Fruit fly (Drosophila melanogaster) whole organism, prepupa: ENCODE measurements around the gene CG11694.
A peak's percentile ranks its signal among the peaks of the same experiment; 100 is the strongest.

ENCODE experiments used
- Blimp-1 ChIP-seq: fragments of 200-800 bp; sonication (Bioruptor generic); optimal IDR thresholded peaks from 3 replicates; lab custom pipeline; 2017; ENCODE audit warnings: missing biosample characterization, missing genetic modification characterization, mild to moderate bottlenecking, moderate library complexity, missing genetic modification reagents
- CG11762 ChIP-seq: fragments of 200-800 bp; sonication (Bioruptor generic); optimal IDR thresholded peaks from 3 replicates; lab custom pipeline; 2016; ENCODE audit warnings: missing biosample characterization, missing genetic modification characterization; ENCODE audit not compliant: insufficient read depth
- CG15336 ChIP-seq: fragments of 200-800 bp; sonication (Bioruptor generic); IDR thresholded peaks from 2 replicates; pipeline ENCODE4 v1.3.6; 2022; ENCODE audit warnings: missing biosample characterization, missing genetic modification characterization
- CG1621 ChIP-seq: fragments of 200-800 bp; sonication (Bioruptor generic); optimal IDR thresholded peaks from 3 replicates; lab custom pipeline; 2018; ENCODE audit warnings: missing biosample characterization, mild to moderate bottlenecking, missing genetic modification characterization
- CG16779 ChIP-seq: fragments of 200-800 bp; sonication (Bioruptor generic); optimal IDR thresholded peaks from 3 replicates; lab custom pipeline; 2017; ENCODE audit warnings: missing biosample characterization, mild to moderate bottlenecking, missing genetic modification characterization
- CG3032 ChIP-seq: fragments of 200-800 bp; optimal IDR thresholded peaks from 2 replicates; lab custom pipeline; 2019; ENCODE audit warnings: missing biosample characterization, mild to moderate bottlenecking, missing genetic modification characterization, moderate library complexity
- CG31627 ChIP-seq: fragments of 200-800 bp; sonication (Bioruptor generic); optimal IDR thresholded peaks from 3 replicates; lab custom pipeline; 2016; ENCODE audit warnings: missing biosample characterization, missing genetic modification characterization
- CG32006 ChIP-seq: fragments of 200-800 bp; sonication (Bioruptor generic); optimal IDR thresholded peaks from 3 replicates; lab custom pipeline; 2017; ENCODE audit warnings: missing biosample characterization, mild to moderate bottlenecking, missing genetic modification characterization
- CG34406 ChIP-seq: fragments of 200-800 bp; sonication (Bioruptor generic); optimal IDR thresholded peaks from 3 replicates; lab custom pipeline; 2016; ENCODE audit warnings: missing biosample characterization, missing genetic modification characterization
- CG3919 ChIP-seq: fragments of 200-800 bp; sonication (Bioruptor generic); optimal IDR thresholded peaks from 3 replicates; lab custom pipeline; 2016; ENCODE audit warnings: missing biosample characterization, missing genetic modification characterization
- CG4318 ChIP-seq: fragments of 200-800 bp; sonication (Bioruptor generic); optimal IDR thresholded peaks from 3 replicates; lab custom pipeline; 2017; ENCODE audit warnings: missing biosample characterization, mild to moderate bottlenecking, missing genetic modification characterization
- CG6163 ChIP-seq: fragments of 200-800 bp; sonication (Bioruptor generic); IDR thresholded peaks from 3 replicates; pipeline ENCODE4 v1.3.6; 2022; ENCODE audit warnings: missing biosample characterization, missing genetic modification characterization
- CG6276 ChIP-seq: fragments of 200-800 bp; sonication (Bioruptor generic); optimal IDR thresholded peaks from 2 replicates; lab custom pipeline; 2017; ENCODE audit warnings: missing biosample characterization, mild to moderate bottlenecking, missing genetic modification characterization
- CG6808 ChIP-seq: fragments of 200-800 bp; sonication (Bioruptor generic); optimal IDR thresholded peaks from 3 replicates; lab custom pipeline; 2017; ENCODE audit warnings: missing biosample characterization, missing genetic modification characterization, mild to moderate bottlenecking, moderate library complexity, missing genetic modification reagents
- CG6854 ChIP-seq: fragments of 200-800 bp; sonication (Bioruptor generic); optimal IDR thresholded peaks from 2 replicates; lab custom pipeline; 2017; ENCODE audit warnings: missing biosample characterization, mild to moderate bottlenecking, missing genetic modification characterization
- CG7368 ChIP-seq: fragments of 200-800 bp; sonication (Bioruptor generic); optimal IDR thresholded peaks from 3 replicates; lab custom pipeline; 2016; ENCODE audit warnings: missing biosample characterization, missing genetic modification characterization
- CG8119 ChIP-seq: fragments of 200-800 bp; sonication (Bioruptor generic); IDR thresholded peaks from 3 replicates; pipeline ENCODE4 v1.3.6; 2022; ENCODE audit warnings: missing biosample characterization, missing genetic modification characterization
- CG8319 ChIP-seq: fragments of 200-800 bp; sonication (Bioruptor generic); optimal IDR thresholded peaks from 3 replicates; lab custom pipeline; 2016; ENCODE audit warnings: missing biosample characterization, missing genetic modification characterization
- CG8632 ChIP-seq: fragments of 200-800 bp; sonication (Bioruptor generic); optimal IDR thresholded peaks from 3 replicates; lab custom pipeline; 2016; ENCODE audit warnings: missing biosample characterization, missing genetic modification characterization
- CG9139 ChIP-seq: fragments of 200-800 bp; sonication (Bioruptor generic); optimal IDR thresholded peaks from 3 replicates; lab custom pipeline; 2017; ENCODE audit warnings: missing biosample characterization, mild to moderate bottlenecking, missing genetic modification characterization
- Eip78C ChIP-seq: fragments of 200-800 bp; sonication (Bioruptor generic); peaks from one replicate; lab custom pipeline; 2016; ENCODE audit warnings: missing biosample characterization, missing genetic modification characterization
- Eip93F ChIP-seq: fragments of 200-800 bp; sonication (Bioruptor generic); optimal IDR thresholded peaks from 2 replicates; lab custom pipeline; 2016; ENCODE audit warnings: missing biosample characterization, mild to moderate bottlenecking, missing genetic modification characterization
- Ets21C ChIP-seq: fragments of 200-800 bp; sonication (Bioruptor generic); optimal IDR thresholded peaks from 3 replicates; lab custom pipeline; 2016; ENCODE audit warnings: missing biosample characterization, missing genetic modification characterization
- Ets96B ChIP-seq: fragments of 200-800 bp; optimal IDR thresholded peaks from 2 replicates; lab custom pipeline; 2019; ENCODE audit warnings: missing biosample characterization, mild to moderate bottlenecking, missing genetic modification characterization, moderate library complexity
- Gug ChIP-seq: fragments of 200-800 bp; sonication (Bioruptor generic); IDR thresholded peaks from 2 replicates; pipeline ENCODE4 v1.3.6; 2022; ENCODE audit warnings: missing biosample characterization, missing genetic modification characterization
- Hr38 ChIP-seq: sonication (Bioruptor generic); optimal IDR thresholded peaks from 2 replicates; lab custom pipeline; 2016; ENCODE audit warnings: missing biosample characterization, missing genetic modification characterization
- Hr39 ChIP-seq: fragments of 200-800 bp; sonication (Bioruptor generic); optimal IDR thresholded peaks from 2 replicates; lab custom pipeline; 2016; ENCODE audit warnings: missing biosample characterization, missing genetic modification characterization
- Hr4 ChIP-seq: fragments of 200-800 bp; sonication (Bioruptor generic); optimal IDR thresholded peaks from 3 replicates; lab custom pipeline; 2016; ENCODE audit warnings: missing biosample characterization, missing genetic modification characterization
- Lpt ChIP-seq: fragments of 200-800 bp; sonication (Bioruptor generic); optimal IDR thresholded peaks from 3 replicates; lab custom pipeline; 2016; ENCODE audit warnings: missing biosample characterization, missing genetic modification characterization
- Met ChIP-seq: fragments of 200-800 bp; sonication (Bioruptor generic); optimal IDR thresholded peaks from 3 replicates; lab custom pipeline; 2016; ENCODE audit warnings: missing biosample characterization, missing genetic modification characterization
- Smox ChIP-seq: fragments of 200-800 bp; sonication (Bioruptor generic); optimal IDR thresholded peaks from 3 replicates; lab custom pipeline; 2016; ENCODE audit warnings: missing biosample characterization, missing genetic modification characterization
- Sox102F ChIP-seq: fragments of 200-800 bp; sonication (Bioruptor generic); optimal IDR thresholded peaks from 2 replicates; lab custom pipeline; 2016; ENCODE audit warnings: missing biosample characterization, mild to moderate bottlenecking, missing genetic modification characterization
- Sox14 ChIP-seq: fragments of 200-800 bp; sonication (Bioruptor generic); optimal IDR thresholded peaks from 3 replicates; lab custom pipeline; 2016; ENCODE audit warnings: missing biosample characterization, missing genetic modification characterization
- Sox15 ChIP-seq: fragments of 200-800 bp; sonication (Bioruptor generic); optimal IDR thresholded peaks from 3 replicates; lab custom pipeline; 2016; ENCODE audit warnings: missing biosample characterization, missing genetic modification characterization
- achi ChIP-seq: fragments of 200-800 bp; sonication (Bioruptor generic); optimal IDR thresholded peaks from 3 replicates; lab custom pipeline; 2016; ENCODE audit warnings: missing biosample characterization, missing genetic modification characterization
- dac ChIP-seq: fragments of 200-800 bp; sonication (Bioruptor generic); optimal IDR thresholded peaks from 2 replicates; lab custom pipeline; 2017; ENCODE audit warnings: missing biosample characterization, mild to moderate bottlenecking, missing genetic modification characterization
- dsx ChIP-seq: fragments of 200-800 bp; optimal IDR thresholded peaks from 3 replicates; lab custom pipeline; 2019; ENCODE audit warnings: missing biosample characterization, mild to moderate bottlenecking, missing genetic modification characterization, moderate library complexity; ENCODE audit not compliant: poor library complexity, severe bottlenecking
- eg ChIP-seq: fragments of 200-800 bp; sonication (Bioruptor generic); IDR thresholded peaks from 3 replicates; pipeline ENCODE4 v1.3.6; 2022; ENCODE audit warnings: missing biosample characterization, missing genetic modification characterization
- esn ChIP-seq: fragments of 200-800 bp; sonication (Bioruptor generic); optimal IDR thresholded peaks from 2 replicates; lab custom pipeline; 2016; ENCODE audit warnings: missing biosample characterization, mild to moderate bottlenecking, missing genetic modification characterization, moderate library complexity
- fd85E ChIP-seq: fragments of 200-800 bp; sonication (Bioruptor generic); optimal IDR thresholded peaks from 3 replicates; lab custom pipeline; 2016; ENCODE audit warnings: missing biosample characterization, missing genetic modification characterization
- fkh ChIP-seq: fragments of 200-800 bp; sonication (Bioruptor generic); optimal IDR thresholded peaks from 3 replicates; lab custom pipeline; 2017; ENCODE audit warnings: missing biosample characterization, mild to moderate bottlenecking, missing genetic modification characterization, moderate library complexity
- net ChIP-seq: fragments of 200-800 bp; sonication (Bioruptor generic); optimal IDR thresholded peaks from 3 replicates; lab custom pipeline; 2016; ENCODE audit warnings: missing biosample characterization, missing genetic modification characterization
- pdm3 ChIP-seq: fragments of 200-800 bp; sonication (Bioruptor generic); optimal IDR thresholded peaks from 3 replicates; lab custom pipeline; 2016; ENCODE audit warnings: missing biosample characterization, missing genetic modification characterization
- spab ChIP-seq: fragments of 200-800 bp; sonication (Bioruptor generic); optimal IDR thresholded peaks from 2 replicates; lab custom pipeline; 2017; ENCODE audit warnings: missing biosample characterization, mild to moderate bottlenecking, missing genetic modification characterization, missing genetic modification reagents
- ss ChIP-seq, 2 experiments: fragments of 200-800 bp; sonication (Bioruptor generic); optimal IDR thresholded peaks; 2 replicates in 1 of 2; 3 replicates in 1 of 2; lab custom pipeline; 2017 to 2018; ENCODE audit warnings: mild to moderate bottlenecking in 2 of 2, missing biosample characterization in 2 of 2, missing genetic modification characterization in 2 of 2, moderate library complexity in 1 of 2
- svp ChIP-seq: fragments of 200-800 bp; sonication (Bioruptor generic); peaks from one replicate; lab custom pipeline; 2016; ENCODE audit warnings: missing biosample characterization, missing genetic modification characterization
- topi ChIP-seq: fragments of 200-800 bp; sonication (Bioruptor generic); optimal IDR thresholded peaks from 3 replicates; lab custom pipeline; 2016; ENCODE audit warnings: missing biosample characterization, missing genetic modification characterization
- vri ChIP-seq: fragments of 200-800 bp; sonication (Bioruptor generic); optimal IDR thresholded peaks from 3 replicates; lab custom pipeline; 2016; ENCODE audit warnings: missing biosample characterization, mild to moderate bottlenecking, missing genetic modification characterization

The CG11694 gene

dm6 chr3R:8355579-8355978 lies 43.6 kb upstream of the CG11694 start (continued):
- TF ChIP-seq eg (GFP tag; lab: Robert Waterston, UW), result peak; percentile 92
- no peak for TF ChIP-seq Eip93F
- peak; percentile 91 for TF ChIP-seq Hr4 (GFP tag; lab: Kevin White, UChicago)
- TF ChIP-seq Hr39, result peak; percentile 83
- peak; percentile 75 for TF ChIP-seq dsx
- TF ChIP-seq net (GFP tag; lab: Kevin White, UChicago), result peak; percentile 48
- peak; percentile 77 for TF ChIP-seq Gug (GFP tag; lab: Robert Waterston, UW)
- TF ChIP-seq spab (GFP tag; lab: Kevin White, UChicago), result peak; percentile 72
- peak; percentile 92 for TF ChIP-seq CG15336
- peak; percentile 86 for TF ChIP-seq CG1621 (tag; lab: Kevin White, UChicago)
- peak; percentile 46 to 89 for TF ChIP-seq ss (GFP tag; optimal IDR thresholded peaks at IDR 0.05; lab: Kevin White, UChicago)
- peak; percentile 79 for TF ChIP-seq CG8319 (GFP tag; lab: Kevin White, UChicago)
- TF ChIP-seq, all 60 proteins: peak for 57

DNA sequence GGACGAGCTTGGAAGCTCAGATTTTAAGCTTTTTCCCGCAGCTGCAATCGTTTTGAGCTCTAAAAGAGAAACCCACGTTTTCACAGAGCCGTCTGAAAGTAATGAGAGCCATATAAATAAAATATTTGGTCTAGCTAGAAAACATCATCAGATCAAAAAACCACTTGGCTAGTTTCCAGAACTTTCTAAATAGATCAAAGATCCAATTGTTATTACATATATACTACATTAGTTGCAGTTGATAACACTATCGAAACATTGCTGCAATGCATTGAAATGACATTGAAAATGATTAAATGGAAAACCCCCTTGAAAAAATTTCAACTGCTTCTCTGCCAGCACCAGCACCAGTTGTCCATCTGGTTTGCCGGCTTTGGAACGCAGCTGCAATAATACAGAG lies 43.0 kb upstream of the CG11694 start:
- TF ChIP-seq ss (GFP tag; optimal IDR thresholded peaks at IDR 0.05; lab: Kevin White, UChicago) (peak; percentile 16 to 68), CG9139 (GFP tag; lab: Kevin White, UChicago) (no peak), CG3032 (peak; percentile 78), Sox14 (GFP tag; lab: Kevin White, UChicago) (peak; percentile 71), fkh (GFP tag; lab: Kevin White, UChicago) (no peak), CG34406 (GFP tag; lab: Kevin White, UChicago) (peak; percentile 87), CG15336 (peak; percentile 97), topi (GFP tag; lab: Kevin White, UChicago) (peak; percentile 73), svp (no peak), Hr39 (peak; percentile 65), CG6163 (peak; percentile 91), CG8119 (GFP tag; lab: Robert Waterston, UW) (peak; percentile 97), CG6808 (GFP tag; lab: Kevin White, UChicago) (peak; percentile 68), CG8632 (peak; percentile 84), CG8319 (GFP tag; lab: Kevin White, UChicago) (peak; percentile 90), eg (GFP tag; lab: Robert Waterston, UW) (peak; percentile 95), CG4318 (GFP tag; lab: Kevin White, UChicago) (peak; percentile 95), Ets96B (tag; lab: Kevin White, UChicago) (peak; percentile 72), Hr4 (GFP tag; lab: Kevin White, UChicago) (peak; percentile 97), Sox102F (GFP tag; lab: Kevin White, UChicago) (peak; percentile 66), Blimp-1 (GFP tag; lab: Kevin White, UChicago) (no peak), Met (GFP tag; lab: Kevin White, UChicago) (peak; percentile 37), CG6854 (no peak), achi (GFP tag; lab: Kevin White, UChicago) (peak; percentile 88), Ets21C (GFP tag; lab: Kevin White, UChicago) (peak; percentile 40), CG3919 (GFP tag; lab: Kevin White, UChicago) (peak; percentile 86), dsx (peak; percentile 70), CG32006 (GFP tag; lab: Kevin White, UChicago) (peak; percentile 93), CG11762 (peak; percentile 93), Eip93F (no peak), CG16779 (tag; lab: Kevin White, UChicago) (peak; percentile 82), esn (GFP tag; lab: Kevin White, UChicago) (peak; percentile 22), Eip78C (GFP tag; lab: Kevin White, UChicago) (peak; percentile 99), fd85E (peak; percentile 74), Lpt (GFP tag; lab: Kevin White, UChicago) (peak; percentile 89), Smox (GFP tag; lab: Kevin White, UChicago) (peak; percentile 7), CG7368 (GFP tag; lab: Kevin White, UChicago) (peak; percentile 89), dac (peak; percentile 90), pdm3 (peak; percentile 95), vri (no peak), CG6276 (GFP tag; lab: Kevin White, UChicago) (peak; percentile 93), Sox15 (peak; percentile 92), spab (GFP tag; lab: Kevin White, UChicago) (peak; percentile 42), CG31627 (peak; percentile 69), Hr38 (peak; percentile 27)
